Worm (Caenorhabditis elegans) whole organism, early embryonic: Measurements from ENCODE around the gene lgx-1.

ENCODE experiments used
- B0310.2 ChIP-seq: sonication (generic microtip); optimal IDR thresholded peaks from 2 replicates; lab custom pipeline; 2016; ENCODE audit warnings: mild to moderate bottlenecking, missing genetic modification characterization, missing compliant biosample characterization
- F13C5.2 ChIP-seq: sonication (generic microtip); optimal IDR thresholded peaks from 2 replicates; lab custom pipeline; 2017; ENCODE audit warnings: mild to moderate bottlenecking, missing genetic modification characterization, inconsistent platforms, missing compliant biosample characterization
- aly-1 ChIP-seq: sonication (generic microtip); optimal IDR thresholded peaks from 2 replicates; lab custom pipeline; 2016; ENCODE audit warnings: missing genetic modification characterization, missing compliant biosample characterization
- ama-1 ChIP-seq: fragments of 150-350 bp; optimal IDR thresholded peaks from 2 replicates; lab custom pipeline; 2014
- ceh-13 ChIP-seq: fragments of 200-800 bp; sonication (Bioruptor generic); optimal IDR thresholded peaks from 2 replicates; lab custom pipeline; 2018; ENCODE audit warnings: mild to moderate bottlenecking, missing genetic modification characterization, missing compliant biosample characterization
- ceh-36 ChIP-seq: sonication (generic microtip); optimal IDR thresholded peaks from 2 replicates; lab custom pipeline; 2016; ENCODE audit warnings: missing genetic modification characterization, inconsistent platforms, missing compliant biosample characterization
- ets-7 ChIP-seq: sonication (generic microtip); optimal IDR thresholded peaks from 2 replicates; lab custom pipeline; 2016; ENCODE audit warnings: missing genotype, missing genetic modification characterization, missing compliant biosample characterization
- flt-1 ChIP-seq: fragments of 200-800 bp; sonication (Bioruptor generic); IDR thresholded peaks from 2 replicates; pipeline ENCODE4 v1.3.6; 2022; ENCODE audit warnings: missing genetic modification characterization, missing compliant biosample characterization
- hmbx-1 ChIP-seq: sonication (generic microtip); optimal IDR thresholded peaks from 2 replicates; lab custom pipeline; 2016; ENCODE audit warnings: mild to moderate bottlenecking, missing genetic modification characterization, missing compliant biosample characterization
- hmg-4 ChIP-seq: fragments of 200-800 bp; sonication (Bioruptor generic); optimal IDR thresholded peaks from 2 replicates; lab custom pipeline; 2018; ENCODE audit warnings: mild to moderate bottlenecking, missing genetic modification characterization, missing compliant biosample characterization
- hnd-1 ChIP-seq: sonication (generic microtip); optimal IDR thresholded peaks from 2 replicates; lab custom pipeline; 2016; ENCODE audit warnings: missing genetic modification characterization, missing compliant biosample characterization
- pes-1 ChIP-seq: fragments of 200-800 bp; sonication (Bioruptor generic); IDR thresholded peaks from 2 replicates; pipeline ENCODE4 v1.3.6; 2022; ENCODE audit warnings: missing genetic modification reagents, missing genetic modification characterization, missing compliant biosample characterization
- scrt-1 ChIP-seq: fragments of 200-800 bp; sonication (Bioruptor generic); IDR thresholded peaks from 2 replicates; pipeline ENCODE4 v1.3.6; 2022; ENCODE audit warnings: missing genetic modification characterization, missing compliant biosample characterization
- sea-1 ChIP-seq: fragments of 200-800 bp; sonication (Bioruptor generic); conservative IDR thresholded peaks from 2 replicates; pipeline ENCODE4 v1.3.6; 2022; ENCODE audit warnings: missing genetic modification characterization, missing compliant biosample characterization
- tbx-11 ChIP-seq: fragments of 200-800 bp; sonication (Bioruptor generic); IDR thresholded peaks from 2 replicates; pipeline ENCODE4 v1.3.6; 2022; ENCODE audit warnings: missing genetic modification characterization, missing compliant biosample characterization
- tbx-37 ChIP-seq: fragments of 200-800 bp; sonication (Bioruptor generic); conservative IDR thresholded peaks from 2 replicates; pipeline ENCODE4 v1.3.6; 2022; ENCODE audit warnings: missing genetic modification reagents, missing genetic modification characterization, missing compliant biosample characterization
- tra-4 ChIP-seq: sonication (generic microtip); optimal IDR thresholded peaks from 2 replicates; lab custom pipeline; 2017; ENCODE audit warnings: missing genetic modification characterization, missing compliant biosample characterization

Gene lgx-1

DNA sequence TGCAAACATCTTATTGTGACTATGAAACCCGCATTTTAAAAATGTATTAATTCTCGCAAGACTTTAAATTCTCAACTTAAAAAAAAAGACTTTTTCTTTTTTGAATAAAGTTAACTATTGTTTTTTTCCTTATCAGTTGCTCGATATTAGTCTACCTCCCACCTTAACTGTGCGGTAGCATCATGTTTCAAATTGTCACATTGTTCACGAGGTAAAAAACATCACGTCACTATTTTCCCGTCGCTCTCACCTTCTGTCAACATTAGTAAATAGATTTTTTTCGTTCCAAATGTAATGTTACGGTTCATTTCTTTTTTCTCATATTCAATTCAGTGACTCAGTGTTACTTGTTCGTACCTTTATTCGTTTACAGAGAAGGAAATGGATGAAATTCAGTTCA is 22.0 kb downstream of the lgx-1 start:
- TF ChIP-seq ceh-13 (GFP tag; lab: Kevin White, UChicago) = no peak
- TF ChIP-seq hmg-4 (GFP tag; lab: Kevin White, UChicago) = no peak
- no peak for TF ChIP-seq hnd-1
- no peak for TF ChIP-seq ceh-36 (tag; lab: Kevin White, UChicago)
- TF ChIP-seq tbx-37 = no peak
- no peak for TF ChIP-seq B0310.2
- TF ChIP-seq tbx-11 (GFP tag; lab: Robert Waterston, UW) = no peak
- no peak for TF ChIP-seq flt-1
- no peak for TF ChIP-seq aly-1 (tag; lab: Kevin White, UChicago)
- TF ChIP-seq ets-7 (tag; lab: Kevin White, UChicago) = no peak
- no peak for TF ChIP-seq scrt-1 (GFP tag; lab: Robert Waterston, UW)

DNA sequence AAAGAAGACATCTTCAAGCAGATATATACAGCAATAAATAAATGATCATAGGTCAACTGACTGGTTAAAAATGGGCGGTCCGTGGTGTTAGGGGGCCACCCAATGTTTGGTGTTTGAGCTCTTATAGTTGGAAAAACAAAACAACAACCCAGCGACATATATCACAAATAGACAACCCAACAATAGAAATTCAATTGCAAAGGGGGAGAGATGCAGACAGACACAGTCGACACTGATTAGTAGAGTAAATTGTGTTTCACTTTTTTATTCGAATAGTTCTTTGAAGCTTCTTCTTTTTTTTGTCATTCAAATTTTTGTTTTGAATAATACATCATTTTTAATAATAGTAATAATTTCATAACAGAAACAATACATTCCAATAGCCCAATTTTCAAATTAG is 22.9 kb downstream of the lgx-1 start:
- TF ChIP-seq F13C5.2 (tag; lab: Kevin White, UChicago) = no peak
- TF ChIP-seq B0310.2 = no peak
- no peak for TF ChIP-seq sea-1
- no peak for TF ChIP-seq flt-1
- TF ChIP-seq tbx-37 = no peak
- TF ChIP-seq ceh-13 (GFP tag; lab: Kevin White, UChicago) = no peak
- TF ChIP-seq hmg-4 (GFP tag; lab: Kevin White, UChicago) = no peak
- no peak for TF ChIP-seq tbx-11 (GFP tag; lab: Robert Waterston, UW)
- no peak for TF ChIP-seq aly-1 (tag; lab: Kevin White, UChicago)
- no peak for TF ChIP-seq hmbx-1 (tag; lab: Kevin White, UChicago)
- no peak for TF ChIP-seq scrt-1 (GFP tag; lab: Robert Waterston, UW)
- no peak for TF ChIP-seq pes-1
- no peak for TF ChIP-seq ama-1 (lab: Kevin White, UChicago)
- TF ChIP-seq hnd-1 = no peak
- no peak for TF ChIP-seq tra-4
- no peak for TF ChIP-seq ceh-36 (tag; lab: Kevin White, UChicago)
- TF ChIP-seq ets-7 (tag; lab: Kevin White, UChicago) = no peak

DNA sequence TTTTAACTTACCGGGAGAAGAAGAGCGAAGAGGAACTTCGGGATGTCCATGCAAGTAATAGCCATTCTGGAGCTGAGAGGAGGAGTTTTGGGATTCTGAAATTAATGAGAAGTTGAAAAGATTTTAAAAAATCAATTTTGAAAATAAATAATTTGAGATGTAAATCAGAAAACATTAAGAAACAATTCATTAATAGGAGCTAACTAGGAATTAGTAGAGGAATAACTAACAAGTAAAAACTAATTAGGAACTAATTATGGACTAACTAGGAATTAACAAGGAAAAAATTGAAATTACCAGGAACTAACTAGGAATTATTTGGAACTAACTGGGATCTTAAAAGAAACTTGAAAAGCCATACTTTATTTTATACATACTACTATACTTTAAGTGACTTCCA is 23.3 kb downstream of the lgx-1 start, which contains the start of gene T23F2.4:
Gene T23F2.4, minus strand, starts transcription at position 101 of the 400 bp plus-strand sequence.
- no peak for TF ChIP-seq ama-1 (lab: Kevin White, UChicago)
- no peak for TF ChIP-seq flt-1
- TF ChIP-seq tbx-37 = no peak
- no peak for TF ChIP-seq tra-4
- TF ChIP-seq scrt-1 (GFP tag; lab: Robert Waterston, UW) = no peak
- no peak for TF ChIP-seq B0310.2
- TF ChIP-seq F13C5.2 (tag; lab: Kevin White, UChicago) = no peak
- no peak for TF ChIP-seq ceh-36 (tag; lab: Kevin White, UChicago)
- no peak for TF ChIP-seq pes-1
- no peak for TF ChIP-seq hnd-1
- no peak for TF ChIP-seq hmbx-1 (tag; lab: Kevin White, UChicago)
- TF ChIP-seq hmg-4 (GFP tag; lab: Kevin White, UChicago) = no peak
- TF ChIP-seq tbx-11 (GFP tag; lab: Robert Waterston, UW) = no peak

DNA sequence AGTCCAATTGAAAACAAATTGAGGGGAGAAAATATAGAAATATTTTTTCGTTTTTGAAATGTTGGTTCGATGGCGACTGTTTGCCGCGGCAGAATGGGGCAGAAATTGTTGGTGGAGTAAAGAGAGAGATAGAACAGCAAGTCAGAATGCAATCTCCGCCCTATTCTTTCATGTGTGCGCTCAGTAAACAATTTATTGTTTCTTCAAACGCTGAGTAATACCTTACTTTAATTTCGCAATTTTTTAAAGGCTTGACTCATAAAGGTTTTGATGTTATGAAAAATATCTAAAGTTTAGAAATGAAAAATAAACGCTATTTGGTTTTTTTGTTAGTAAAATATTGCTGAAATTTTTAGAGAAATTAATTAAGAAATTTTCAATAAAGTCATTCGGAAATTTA is 24.0 kb downstream of the lgx-1 start:
- TF ChIP-seq pes-1 (no peak), hmbx-1 (tag; lab: Kevin White, UChicago) (no peak), scrt-1 (GFP tag; lab: Robert Waterston, UW) (no peak), ets-7 (tag; lab: Kevin White, UChicago) (no peak), hmg-4 (GFP tag; lab: Kevin White, UChicago) (no peak), sea-1 (no peak), hnd-1 (no peak), flt-1 (no peak), ama-1 (lab: Kevin White, UChicago) (no peak)

DNA sequence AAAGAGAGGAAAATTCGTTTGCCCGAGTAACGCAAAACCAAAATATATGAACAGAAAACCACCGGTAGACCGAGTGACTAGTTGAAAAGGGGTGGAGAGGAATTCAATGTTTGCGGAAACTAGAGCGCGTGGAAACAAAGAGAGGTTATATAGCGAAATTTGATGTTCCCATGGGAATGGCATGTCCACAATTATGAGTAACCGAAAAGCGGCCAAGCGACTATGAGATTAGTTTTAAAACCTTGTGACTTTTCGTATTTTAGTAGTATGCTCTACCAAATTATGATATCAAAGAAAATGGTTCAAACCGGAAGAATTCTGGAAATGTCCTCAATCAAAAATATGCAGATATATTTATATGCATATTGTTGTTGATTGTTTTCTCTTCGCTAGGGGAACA is 25.6 kb downstream of the lgx-1 start:
- TF ChIP-seq ama-1 (lab: Kevin White, UChicago) = no peak
- TF ChIP-seq B0310.2 = no peak
- TF ChIP-seq F13C5.2 (tag; lab: Kevin White, UChicago) = no peak
- TF ChIP-seq ets-7 (tag; lab: Kevin White, UChicago) = no peak
- no peak for TF ChIP-seq flt-1
- TF ChIP-seq tbx-37 = no peak
- TF ChIP-seq aly-1 (tag; lab: Kevin White, UChicago) = no peak
- no peak for TF ChIP-seq tra-4
- TF ChIP-seq sea-1 = no peak
- TF ChIP-seq ceh-13 (GFP tag; lab: Kevin White, UChicago) = no peak
- TF ChIP-seq tbx-11 (GFP tag; lab: Robert Waterston, UW) = no peak

DNA sequence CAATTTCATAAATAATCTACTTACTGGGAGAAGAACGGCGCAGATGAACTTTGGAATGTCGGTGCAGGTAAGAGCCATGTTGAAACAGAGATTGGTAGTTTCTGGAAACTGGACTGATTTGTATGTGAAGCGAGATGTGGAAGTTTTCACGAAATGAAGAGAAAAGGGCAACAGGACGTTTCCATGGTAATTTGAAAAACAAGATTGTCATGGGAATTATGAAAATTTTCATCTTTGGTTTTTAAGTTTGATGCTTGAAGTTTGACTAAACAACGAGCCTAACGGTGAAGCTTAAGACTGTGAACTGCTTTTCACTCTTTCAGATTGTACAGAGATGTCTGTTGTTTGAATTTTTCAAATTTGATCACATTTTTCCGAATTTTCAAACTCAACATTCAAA is 26.1 kb downstream of the lgx-1 start, which contains the start of gene T23F2.3:
Gene T23F2.3, minus strand, starts transcription at position 101 of the 400 bp plus-strand sequence.
- TF ChIP-seq tbx-11 (GFP tag; lab: Robert Waterston, UW) (no peak), sea-1 (no peak), ceh-13 (GFP tag; lab: Kevin White, UChicago) (no peak), ama-1 (lab: Kevin White, UChicago) (no peak), tra-4 (no peak), flt-1 (no peak), F13C5.2 (tag; lab: Kevin White, UChicago) (no peak), aly-1 (tag; lab: Kevin White, UChicago) (no peak), B0310.2 (no peak), hmg-4 (GFP tag; lab: Kevin White, UChicago) (no peak), ets-7 (tag; lab: Kevin White, UChicago) (no peak), scrt-1 (GFP tag; lab: Robert Waterston, UW) (no peak), hmbx-1 (tag; lab: Kevin White, UChicago) (no peak), pes-1 (no peak), tbx-37 (no peak)

DNA sequence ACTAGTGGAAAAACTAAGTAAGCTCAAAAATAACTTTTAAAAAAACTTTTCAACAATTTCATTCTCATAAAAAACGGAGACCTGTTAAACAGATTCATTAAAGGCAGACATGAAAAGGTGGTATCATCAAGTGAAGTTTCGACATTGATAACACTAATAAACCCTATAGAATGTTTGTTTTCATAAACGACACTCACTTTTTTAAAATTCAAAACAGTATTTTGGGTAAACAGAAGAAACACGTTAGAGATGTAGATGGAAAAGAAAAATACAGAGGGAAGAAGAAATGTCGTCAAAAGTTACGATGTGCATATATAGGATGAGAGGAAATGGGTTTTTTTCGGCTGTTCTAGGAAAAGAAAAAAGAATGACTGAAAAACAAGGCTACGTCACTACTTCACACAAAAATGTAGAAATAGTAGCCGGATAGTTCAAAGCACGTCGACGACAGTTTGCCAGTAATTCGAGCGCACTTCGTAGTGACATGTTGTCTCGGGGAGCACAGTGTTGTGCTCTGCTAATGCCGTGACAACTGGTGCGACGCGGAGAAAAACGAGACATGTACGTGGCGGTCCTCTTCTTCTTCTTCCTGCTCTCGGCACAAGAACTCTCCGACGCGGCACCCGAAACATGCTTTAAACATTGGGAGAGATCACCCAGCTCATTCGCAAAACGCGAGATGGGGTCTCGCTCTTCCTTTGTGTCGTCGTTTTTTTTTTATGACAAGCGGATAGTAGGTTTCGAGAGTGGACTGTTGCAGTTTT is 29.0 kb downstream of the lgx-1 start:
- TF ChIP-seq hmg-4 (GFP tag; lab: Kevin White, UChicago) (peak; percentile 15), ceh-36 (tag; lab: Kevin White, UChicago) (no peak)
